Worm (Caenorhabditis elegans) whole organism, young adult: ENCODE data around the gene rmd-6.

ENCODE experiments used
- B0019.2 ChIP-seq: fragments of 200-800 bp; sonication (Bioruptor generic); conservative IDR thresholded peaks from 2 replicates; pipeline ENCODE4 v1.3.6; 2022; ENCODE audit warnings: missing genetic modification reagents, missing genetic modification characterization, missing compliant biosample characterization
- F37B4.10 ChIP-seq: fragments of 200-800 bp; sonication (Bioruptor generic); IDR thresholded peaks from 2 replicates; pipeline ENCODE4 v1.3.6; 2022; ENCODE audit warnings: missing genetic modification characterization, missing compliant biosample characterization
- F49E8.2 ChIP-seq: sonication (generic microtip); optimal IDR thresholded peaks from 3 replicates; lab custom pipeline; 2017; ENCODE audit warnings: missing genetic modification characterization, mild to moderate bottlenecking, missing compliant biosample characterization, antibody characterized with exemption, moderate library complexity; ENCODE audit not compliant: insufficient read depth
- F57A8.1 ChIP-seq: fragments of 200-800 bp; sonication (Bioruptor generic); optimal IDR thresholded peaks from 2 replicates; lab custom pipeline; 2018; ENCODE audit warnings: mild to moderate bottlenecking, missing genetic modification characterization, moderate library complexity, missing compliant biosample characterization
- K12H6.12 ChIP-seq: fragments of 200-800 bp; sonication (Bioruptor generic); optimal IDR thresholded peaks from 2 replicates; lab custom pipeline; 2018; ENCODE audit warnings: mild to moderate bottlenecking, missing genetic modification characterization, missing compliant biosample characterization
- T26A5.8 ChIP-seq: sonication (generic microtip); optimal IDR thresholded peaks from 2 replicates; lab custom pipeline; 2016; ENCODE audit warnings: missing genetic modification characterization, missing compliant biosample characterization
- Y53G8AR.9 ChIP-seq: fragments of 200-800 bp; sonication (Bioruptor generic); conservative IDR thresholded peaks from 2 replicates; pipeline ENCODE4 v1.3.6; 2022; ENCODE audit warnings: missing genetic modification reagents, missing genetic modification characterization, missing compliant biosample characterization
- Y67H2A.10 ChIP-seq: fragments of 200-800 bp; sonication (Bioruptor generic); conservative IDR thresholded peaks from 2 replicates; pipeline ENCODE4 v1.3.6; 2022; ENCODE audit warnings: missing genetic modification reagents, missing genetic modification characterization, missing compliant biosample characterization
- Y95B8A.8 ChIP-seq: fragments of 200-800 bp; sonication (Bioruptor generic); IDR thresholded peaks from 2 replicates; pipeline ENCODE4 v1.3.6; 2022; ENCODE audit warnings: missing genetic modification reagents, missing genetic modification characterization, missing compliant biosample characterization
- attf-5 ChIP-seq: fragments of 200-800 bp; sonication (Bioruptor generic); optimal IDR thresholded peaks from 2 replicates; lab custom pipeline; 2018; ENCODE audit warnings: mild to moderate bottlenecking, missing genetic modification characterization, missing compliant biosample characterization
- bed-1 ChIP-seq: fragments of 200-800 bp; sonication (Bioruptor generic); IDR thresholded peaks from 2 replicates; pipeline ENCODE4 v1.3.6; 2022; ENCODE audit warnings: missing genetic modification reagents, missing genetic modification characterization, missing compliant biosample characterization
- ceh-40 ChIP-seq: fragments of 200-800 bp; sonication (Bioruptor generic); IDR thresholded peaks from 2 replicates; pipeline ENCODE4 v1.3.6; 2022; ENCODE audit warnings: missing genetic modification characterization, missing compliant biosample characterization
- ceh-91 ChIP-seq: fragments of 200-800 bp; sonication (Bioruptor generic); IDR thresholded peaks from 2 replicates; pipeline ENCODE4 v1.3.6; 2022; ENCODE audit warnings: missing genetic modification reagents, missing genetic modification characterization, missing compliant biosample characterization
- egl-18 ChIP-seq: fragments of 200-800 bp; sonication (Bioruptor generic); IDR thresholded peaks from 2 replicates; pipeline ENCODE4 v1.3.6; 2022; ENCODE audit warnings: missing genetic modification reagents, missing genetic modification characterization, missing compliant biosample characterization
- him-1 ChIP-seq: sonication (generic microtip); optimal IDR thresholded peaks from 2 replicates; lab custom pipeline; 2016; ENCODE audit warnings: missing genotype, missing genetic modification reagents, missing genetic modification characterization, missing compliant biosample characterization
- hlh-26 ChIP-seq: fragments of 200-800 bp; sonication (Bioruptor generic); conservative IDR thresholded peaks from 2 replicates; pipeline ENCODE4 v1.3.6; 2022; ENCODE audit warnings: missing genetic modification reagents, missing genetic modification characterization, missing compliant biosample characterization
- hmg-1.2 ChIP-seq: fragments of 200-800 bp; sonication (Bioruptor generic); IDR thresholded peaks from 2 replicates; pipeline ENCODE4 v1.3.6; 2022; ENCODE audit warnings: missing genetic modification reagents, missing genetic modification characterization, missing compliant biosample characterization
- hsf-1 ChIP-seq: fragments of 200-800 bp; sonication (Bioruptor generic); IDR thresholded peaks from 2 replicates; pipeline ENCODE4 v1.3.6; 2022; ENCODE audit warnings: missing genetic modification reagents, missing genetic modification characterization, missing compliant biosample characterization
- lin-35 ChIP-seq, 3 experiments: fragments of 150-350 bp in 2 of 3; sonication (generic microtip) in 1 of 3; optimal IDR thresholded peaks; 2 replicates each; lab custom pipeline; 2014 to 2018; ENCODE audit warnings: missing biosample characterization in 3 of 3, missing genetic modification characterization in 3 of 3, missing genetic modification reagents in 3 of 3
- lin-54 ChIP-seq: fragments of 200-800 bp; sonication (Bioruptor generic); optimal IDR thresholded peaks from 2 replicates; lab custom pipeline; 2018; ENCODE audit warnings: mild to moderate bottlenecking, missing genetic modification characterization, missing compliant biosample characterization
- lir-1 ChIP-seq: fragments of 200-800 bp; sonication (Bioruptor generic); conservative IDR thresholded peaks from 2 replicates; pipeline ENCODE4 v1.3.6; 2022; ENCODE audit warnings: missing genetic modification reagents, missing genetic modification characterization, missing compliant biosample characterization
- lsy-27 ChIP-seq: sonication (generic microtip); optimal IDR thresholded peaks from 2 replicates; lab custom pipeline; 2017; ENCODE audit warnings: missing genetic modification characterization, mild to moderate bottlenecking, missing compliant biosample characterization, antibody characterized with exemption, missing genotype, borderline replicate concordance; ENCODE audit not compliant: insufficient read depth
- madf-8 ChIP-seq: fragments of 200-800 bp; sonication (Bioruptor generic); conservative IDR thresholded peaks from 2 replicates; pipeline ENCODE4 v1.3.6; 2022; ENCODE audit warnings: missing genetic modification reagents, missing genetic modification characterization, missing compliant biosample characterization
- mes-4 ChIP-seq: sonication (generic microtip); optimal IDR thresholded peaks from 2 replicates; lab custom pipeline; 2016; ENCODE audit warnings: missing genotype, missing genetic modification characterization, missing compliant biosample characterization
- nfya-1 ChIP-seq: sonication (generic microtip); optimal IDR thresholded peaks from 2 replicates; lab custom pipeline; 2017; ENCODE audit warnings: antibody characterized with exemption, missing compliant biosample characterization, missing genetic modification characterization, borderline replicate concordance; ENCODE audit not compliant: insufficient read depth
- nfya-2 ChIP-seq: fragments of 200-800 bp; sonication (Bioruptor generic); IDR thresholded peaks from 2 replicates; pipeline ENCODE4 v1.3.6; 2022; ENCODE audit warnings: missing genetic modification reagents, missing genetic modification characterization, missing compliant biosample characterization
- nfyb-1 ChIP-seq: fragments of 200-800 bp; sonication (Bioruptor generic); IDR thresholded peaks from 2 replicates; pipeline ENCODE4 v1.3.6; 2022; ENCODE audit warnings: missing genetic modification reagents, missing genetic modification characterization, missing compliant biosample characterization
- repo-1 ChIP-seq: sonication (generic microtip); optimal IDR thresholded peaks from 2 replicates; lab custom pipeline; 2017; ENCODE audit warnings: mild to moderate bottlenecking, missing genetic modification characterization, missing compliant biosample characterization
- snpc-3.4 ChIP-seq: sonication (generic microtip); optimal IDR thresholded peaks from 2 replicates; lab custom pipeline; 2017; ENCODE audit warnings: missing genetic modification characterization, mild to moderate bottlenecking, missing compliant biosample characterization, antibody characterized with exemption, moderate library complexity, missing genotype, missing genetic modification reagents
- somi-1 ChIP-seq: fragments of 200-800 bp; sonication (Bioruptor generic); optimal IDR thresholded peaks from 2 replicates; lab custom pipeline; 2018; ENCODE audit warnings: mild to moderate bottlenecking, missing genetic modification characterization, missing compliant biosample characterization
- zim-3 ChIP-seq: sonication (generic microtip); optimal IDR thresholded peaks from 2 replicates; lab custom pipeline; 2017; ENCODE audit warnings: mild to moderate bottlenecking, missing genetic modification characterization, moderate library complexity, missing compliant biosample characterization
- ztf-25 ChIP-seq: fragments of 200-800 bp; sonication (Bioruptor generic); IDR thresholded peaks from 2 replicates; pipeline ENCODE4 v1.3.6; 2022; ENCODE audit warnings: missing genetic modification reagents, missing genetic modification characterization, missing compliant biosample characterization
- ztf-26 ChIP-seq: sonication (generic microtip); optimal IDR thresholded peaks from 2 replicates; lab custom pipeline; 2017; ENCODE audit warnings: missing genetic modification characterization, missing compliant biosample characterization
- ztf-28 ChIP-seq: fragments of 200-800 bp; sonication (Bioruptor generic); IDR thresholded peaks from 2 replicates; pipeline ENCODE4 v1.3.6; 2022; ENCODE audit warnings: missing genetic modification reagents, missing genetic modification characterization, missing compliant biosample characterization

The rmd-6 gene

ce11 chrIV:5100145-5100544 is 31.5 kb downstream of the rmd-6 start:
- TF ChIP-seq repo-1 (tag; lab: Kevin White, UChicago) (no peak), him-1 (tag; lab: Kevin White, UChicago) (no peak), ztf-25 (no peak), K12H6.12 (peak; percentile 17), nfyb-1 (GFP tag; lab: Robert Waterston, UW) (0 out of 2 replicates have a peak, but pooled peaks have one; percentile 21), F57A8.1 (no peak)

ce11 chrIV:5101945-5102344 is 33.3 kb downstream of the rmd-6 start:
- TF ChIP-seq lin-54, result no peak
- TF ChIP-seq hsf-1, result no peak
- TF ChIP-seq lir-1 (GFP tag; lab: Robert Waterston, UW), result no peak
- no peak for TF ChIP-seq F37B4.10 (GFP tag; lab: Robert Waterston, UW)
- no peak for TF ChIP-seq lsy-27 (tag; lab: Kevin White, UChicago)
- TF ChIP-seq snpc-3.4 (tag; lab: Kevin White, UChicago), result no peak
- no peak for TF ChIP-seq B0019.2 (GFP tag; lab: Robert Waterston, UW)
- TF ChIP-seq ceh-91 (GFP tag; lab: Robert Waterston, UW), result no peak
- TF ChIP-seq lin-35 (GFP tag; optimal IDR thresholded peaks at IDR 0.05; lab: Kevin White, UChicago), result no peak
- no peak for TF ChIP-seq zim-3 (tag; lab: Kevin White, UChicago)
- TF ChIP-seq somi-1 (GFP tag; lab: Kevin White, UChicago), result no peak
- no peak for TF ChIP-seq ztf-28
- no peak for TF ChIP-seq T26A5.8 (tag; lab: Kevin White, UChicago)
- no peak for TF ChIP-seq egl-18
- TF ChIP-seq nfya-1 (tag; lab: Kevin White, UChicago), result no peak
- no peak for TF ChIP-seq Y67H2A.10 (GFP tag; lab: Robert Waterston, UW)
- no peak for TF ChIP-seq hlh-26 (GFP tag; lab: Robert Waterston, UW)
- no peak for TF ChIP-seq bed-1 (GFP tag; lab: Robert Waterston, UW)
- TF ChIP-seq mes-4 (tag; lab: Kevin White, UChicago), result no peak

ce11 chrIV:5103229-5103894 is 34.7 kb downstream of the rmd-6 start, which contains the start of gene C02B10.3:
C02B10.3 (minus strand) TSS chrIV:5103279.
- no peak for TF ChIP-seq F49E8.2 (tag; lab: Kevin White, UChicago)
- no peak for TF ChIP-seq madf-8 (GFP tag; lab: Robert Waterston, UW)
- no peak for TF ChIP-seq ceh-40 (GFP tag; lab: Robert Waterston, UW)
- no peak for TF ChIP-seq attf-5 (GFP tag; lab: Kevin White, UChicago)
- TF ChIP-seq nfya-2 (GFP tag; lab: Robert Waterston, UW), result no peak
- no peak for TF ChIP-seq Y53G8AR.9 (GFP tag; lab: Robert Waterston, UW)
- peak; percentile 7; the same call in 1 of the 2 replicates for TF ChIP-seq hmg-1.2 (GFP tag; lab: Robert Waterston, UW)
- no peak for TF ChIP-seq lin-54
- no peak for TF ChIP-seq ztf-26 (tag; lab: Kevin White, UChicago)
- no peak for TF ChIP-seq Y95B8A.8 (GFP tag; lab: Robert Waterston, UW)
- TF ChIP-seq K12H6.12, result peak; percentile 36
